Fruit fly (Drosophila melanogaster): ENCODE data around the gene CG12123.

dm6 chrX:8416956-8417355 lies 25.2 kb downstream of the CG12123 start:
- TF ChIP-seq Dll (optimal IDR thresholded peaks at IDR 0.05) (no peak), pan (optimal IDR thresholded peaks at IDR 0.05) (no peak), usp (GFP tag; optimal IDR thresholded peaks at IDR 0.05) (no peak), psq (optimal IDR thresholded peaks at IDR 0.05) (no peak), EcR (GFP tag; optimal IDR thresholded peaks at IDR 0.05) (no peak)
